Worm (Caenorhabditis elegans): Measurements from ENCODE around the gene glb-27.
A peak's percentile ranks its signal among the peaks of the same experiment; 100 is the strongest.

The glb-27 gene

ce11 chrII:8546975-8547374, 9.1 kb downstream of the glb-27 start (continued):
- TF ChIP-seq ama-1 (optimal IDR thresholded peaks at IDR 0.05), result no peak
- peak in 1 of 2 experiments; percentile 60 for TF ChIP-seq ama-1 (GFP tag; optimal IDR thresholded peaks at IDR 0.05)
- TF ChIP-seq F57C9.4 (tag; optimal IDR thresholded peaks at IDR 0.05), result peak; percentile 69
- TF ChIP-seq attf-6 (GFP tag; IDR thresholded peaks at IDR 0.05), result no peak
- TF ChIP-seq attf-3 (GFP tag; conservative IDR thresholded peaks at IDR 0.05), result 0 out of 2 replicates have a peak, but pooled peaks have one; percentile 13
- peak; percentile 21 for TF ChIP-seq tbx-9 (tag; optimal IDR thresholded peaks at IDR 0.05; ENCODE audit: borderline replicate concordance)
- peak; percentile 88 for TF ChIP-seq T26A5.8 (tag; optimal IDR thresholded peaks at IDR 0.05)
- TF ChIP-seq madf-3 (GFP tag; IDR thresholded peaks at IDR 0.05), result no peak; the same call in 1 of the 2 replicates
- TF ChIP-seq hrde-1 (tag; optimal IDR thresholded peaks at IDR 0.05; ENCODE audit: borderline replicate concordance), result peak; percentile 72
- peak; percentile 90 for TF ChIP-seq Y53G8AR.9 (GFP tag; conservative IDR thresholded peaks at IDR 0.05)
- no peak for TF ChIP-seq hlh-26 (GFP tag; conservative IDR thresholded peaks at IDR 0.05)
- TF ChIP-seq B0336.3 (GFP tag; IDR thresholded peaks at IDR 0.05), result no peak
- TF ChIP-seq snpc-4 (GFP tag; optimal IDR thresholded peaks at IDR 0.05), result no peak
- TF ChIP-seq snpc-4 (tag; optimal IDR thresholded peaks at IDR 0.05), result peak in 1 of 4 experiments; percentile 73
- peak; percentile 94; the same call in 1 of the 2 replicates for TF ChIP-seq ceh-58 (GFP tag; IDR thresholded peaks at IDR 0.05)
- TF ChIP-seq K12H6.12 (tag; optimal IDR thresholded peaks at IDR 0.05), result peak; percentile 6
- no peak for TF ChIP-seq unc-130 (GFP tag; optimal IDR thresholded peaks at IDR 0.05)
- peak; percentile 77 for TF ChIP-seq ztf-22 (GFP tag; optimal IDR thresholded peaks at IDR 0.05)
- TF ChIP-seq lag-1 (GFP tag; IDR thresholded peaks at IDR 0.05), result peak; percentile 85; the same call in 1 of the 2 replicates
- peak; percentile 72; the same call in 1 of the 2 replicates for TF ChIP-seq mcd-1 (GFP tag; IDR thresholded peaks at IDR 0.05)
- peak; percentile 23 for TF ChIP-seq mel-28 (tag; optimal IDR thresholded peaks at IDR 0.05; ENCODE audit: borderline replicate concordance)
- 0 out of 2 replicates have a peak, but pooled peaks have one; percentile 14 for TF ChIP-seq Y79H2A.3 (GFP tag; conservative IDR thresholded peaks at IDR 0.05)
- peak; percentile 62 for TF ChIP-seq ztf-26 (tag; optimal IDR thresholded peaks at IDR 0.05)
- TF ChIP-seq cebp-1 (GFP tag; IDR thresholded peaks at IDR 0.05), result peak; percentile 58; the same call in 1 of the 2 replicates
- no peak for TF ChIP-seq cebp-1 (tag; optimal IDR thresholded peaks at IDR 0.05)
- peak; percentile 55; the same call in 1 of the 2 replicates for TF ChIP-seq egrh-3 (GFP tag; IDR thresholded peaks at IDR 0.05)
- TF ChIP-seq nhr-179 (tag; optimal IDR thresholded peaks at IDR 0.05), result peak; percentile 77
- TF ChIP-seq tlf-1 (GFP tag; optimal IDR thresholded peaks at IDR 0.05), result peak; percentile 79
- no peak for TF ChIP-seq nfya-1 (tag; optimal IDR thresholded peaks at IDR 0.05; ENCODE audit: borderline replicate concordance, insufficient read depth)
- peak; percentile 47 for TF ChIP-seq efl-1 (GFP tag; optimal IDR thresholded peaks at IDR 0.05)
- TF ChIP-seq lin-54 (GFP tag; optimal IDR thresholded peaks at IDR 0.05), result no peak
- no peak for TF ChIP-seq F39B2.1 (GFP tag; IDR thresholded peaks at IDR 0.05)
- no peak; the same call in 1 of the 2 replicates for TF ChIP-seq K11D2.4 (GFP tag; IDR thresholded peaks at IDR 0.05)
- TF ChIP-seq dpff-1 (tag; optimal IDR thresholded peaks at IDR 0.05), result no peak
- TF ChIP-seq lin-40 (tag; optimal IDR thresholded peaks at IDR 0.05), result no peak
- TF ChIP-seq nhr-90 (tag; optimal IDR thresholded peaks at IDR 0.05), result peak; percentile 93
- TF ChIP-seq atf-7 (tag; optimal IDR thresholded peaks at IDR 0.05), result peak; percentile 84
- no peak for TF ChIP-seq let-526 (GFP tag; IDR thresholded peaks at IDR 0.05)
- TF ChIP-seq ztf-25 (GFP tag; IDR thresholded peaks at IDR 0.05), result peak; percentile 71; the same call in 1 of the 2 replicates
- TF ChIP-seq T07F8.4 (tag; optimal IDR thresholded peaks at IDR 0.05), result peak; percentile 85
- peak; percentile 85 for TF ChIP-seq repo-1 (tag; optimal IDR thresholded peaks at IDR 0.05)
- TF ChIP-seq pha-4 (tag; optimal IDR thresholded peaks at IDR 0.05), result no peak
- no peak for TF ChIP-seq bed-2 (GFP tag; IDR thresholded peaks at IDR 0.05)
- TF ChIP-seq nhr-80 (tag; optimal IDR thresholded peaks at IDR 0.05), result peak; percentile 64
- no peak for TF ChIP-seq ztf-3 (GFP tag; optimal IDR thresholded peaks at IDR 0.05)
- TF ChIP-seq lin-26 (GFP tag; IDR thresholded peaks at IDR 0.05), result no peak
- no peak for TF ChIP-seq F22D6.2 (tag; optimal IDR thresholded peaks at IDR 0.05)
- no peak for TF ChIP-seq ccch-3 (GFP tag; optimal IDR thresholded peaks at IDR 0.05)
- TF ChIP-seq ets-4 (GFP tag; optimal IDR thresholded peaks at IDR 0.05), result peak; percentile 93
- 0 out of 2 replicates have a peak, but pooled peaks have one; percentile 37 for TF ChIP-seq aptf-3 (GFP tag; IDR thresholded peaks at IDR 0.05)
